Worm (Caenorhabditis elegans) whole organism, late embryonic: Measurements from ENCODE around the gene Y49F6B.8.

Experiments used
- hlh-6 ChIP-seq: sonication (generic microtip); optimal IDR thresholded peaks from 2 replicates; lab custom pipeline; 2016; ENCODE audit warnings: missing genotype, missing genetic modification characterization, missing compliant biosample characterization
- lin-11 ChIP-seq: fragments of 200-800 bp; sonication (Bioruptor generic); optimal IDR thresholded peaks from 2 replicates; lab custom pipeline; 2018; ENCODE audit warnings: mild to moderate bottlenecking, missing genetic modification characterization, missing compliant biosample characterization
- pha-4 ChIP-seq: fragments of 150-350 bp; optimal IDR thresholded peaks from 2 replicates; lab custom pipeline; 2018; ENCODE audit warnings: missing biosample characterization, missing genetic modification reagents, missing genetic modification characterization
- ref-2 ChIP-seq: sonication (generic microtip); optimal IDR thresholded peaks from 2 replicates; lab custom pipeline; 2016; ENCODE audit warnings: missing genetic modification characterization, missing compliant biosample characterization
- unc-86 ChIP-seq: sonication (generic microtip); optimal IDR thresholded peaks from 2 replicates; lab custom pipeline; 2016; ENCODE audit warnings: missing genetic modification characterization, missing compliant biosample characterization

DNA sequence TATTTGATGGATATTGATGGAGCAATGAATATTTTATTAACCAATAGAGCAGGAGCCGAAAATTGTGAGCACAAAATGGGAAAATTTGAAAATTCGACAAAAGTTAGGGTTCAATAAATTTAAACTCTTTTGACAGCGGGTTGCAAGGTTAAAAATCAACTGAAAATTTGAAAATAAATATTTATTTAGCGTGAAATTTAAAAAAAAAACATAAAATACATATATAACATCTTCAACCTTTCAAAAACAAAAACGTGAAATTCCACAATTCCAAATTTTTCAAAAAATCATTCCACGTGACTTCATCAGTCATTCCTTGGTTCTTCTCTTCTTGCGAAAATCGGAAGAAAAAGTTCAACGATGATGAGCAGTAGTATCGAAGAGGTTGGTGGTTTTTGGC lies 52.1 kb downstream of the Y49F6B.8 start, which contains the start of gene C16C8.18:
- TF ChIP-seq ref-2 (tag; lab: Kevin White, UChicago) (no peak), pha-4 (no peak), lin-11 (no peak), hlh-6 (tag; lab: Kevin White, UChicago) (no peak), unc-86 (tag; lab: Kevin White, UChicago) (no peak)
